Worm (Caenorhabditis elegans) whole organism, young adult: ENCODE data around the gene Y53C12A.8.

Experiments used
- Y56A3A.18 ChIP-seq: fragments of 200-800 bp; sonication (Bioruptor generic); IDR thresholded peaks from 2 replicates; pipeline ENCODE4 v1.3.6; 2022; ENCODE audit warnings: missing genetic modification reagents, missing genetic modification characterization, missing compliant biosample characterization
- Y95B8A.8 ChIP-seq: fragments of 200-800 bp; sonication (Bioruptor generic); IDR thresholded peaks from 2 replicates; pipeline ENCODE4 v1.3.6; 2022; ENCODE audit warnings: missing genetic modification reagents, missing genetic modification characterization, missing compliant biosample characterization
- dpff-1 ChIP-seq: sonication (generic microtip); optimal IDR thresholded peaks from 2 replicates; lab custom pipeline; 2017; ENCODE audit warnings: mild to moderate bottlenecking, missing genetic modification characterization, missing compliant biosample characterization
- egl-18 ChIP-seq: fragments of 200-800 bp; sonication (Bioruptor generic); IDR thresholded peaks from 2 replicates; pipeline ENCODE4 v1.3.6; 2022; ENCODE audit warnings: missing genetic modification reagents, missing genetic modification characterization, missing compliant biosample characterization
- lin-35 ChIP-seq, 3 experiments: fragments of 150-350 bp in 2 of 3; sonication (generic microtip) in 1 of 3; optimal IDR thresholded peaks; 2 replicates each; lab custom pipeline; 2014 to 2018; ENCODE audit warnings: missing biosample characterization in 3 of 3, missing genetic modification characterization in 3 of 3, missing genetic modification reagents in 3 of 3
- sptf-2 ChIP-seq: fragments of 200-800 bp; sonication (Bioruptor generic); optimal IDR thresholded peaks from 2 replicates; lab custom pipeline; 2018; ENCODE audit warnings: mild to moderate bottlenecking, missing genetic modification characterization, missing compliant biosample characterization
- unc-62 ChIP-seq: fragments of 150-350 bp; optimal IDR thresholded peaks from 2 replicates; lab custom pipeline; 2014; ENCODE audit warnings: missing biosample characterization, missing genetic modification reagents, missing genetic modification characterization

- TF ChIP-seq sptf-2 (GFP tag; lab: Kevin White, UChicago) (no peak), dpff-1 (no peak), egl-18 (GFP tag; lab: Robert Waterston, UW) (no peak), lin-35 (GFP tag; optimal IDR thresholded peaks at IDR 0.05; lab: Kevin White, UChicago) (no peak), Y56A3A.18 (GFP tag; lab: Robert Waterston, UW) (no peak), unc-62 (GFP tag; lab: Kevin White, UChicago) (no peak), Y95B8A.8 (GFP tag; lab: Robert Waterston, UW) (no peak)
These were observed 24.2 kb upstream of the Y53C12A.8 start, which contains the start of gene cutl-2 for ce11 chrII:9724464-9724863.
